Worm (Caenorhabditis elegans) whole organism, L4 larva: ENCODE results near the gene F46G10.1.

Experiments used
- ama-1 ChIP-seq: fragments of 150-350 bp; optimal IDR thresholded peaks from 2 replicates; lab custom pipeline; 2014; ENCODE audit warnings: inconsistent platforms, mixed read lengths
- ces-1 ChIP-seq: fragments of 150-350 bp; sonication (generic microtip); optimal IDR thresholded peaks from 4 replicates; lab custom pipeline; 2014; ENCODE audit warnings: missing biosample characterization, missing genetic modification reagents, missing genetic modification characterization
- jun-1 ChIP-seq: fragments of 150-350 bp; optimal IDR thresholded peaks from 2 replicates; lab custom pipeline; 2014; ENCODE audit warnings: missing biosample characterization, missing genetic modification reagents, missing genetic modification characterization
- mdl-1 ChIP-seq, 2 experiments: fragments of 150-350 bp in 1 of 2; sonication (generic microtip) in 1 of 2; optimal IDR thresholded peaks; 2 replicates each; lab custom pipeline; 2014 to 2017; ENCODE audit warnings: missing biosample characterization in 2 of 2, missing genetic modification characterization in 2 of 2
- nhr-28 ChIP-seq: fragments of 150-350 bp; optimal IDR thresholded peaks from 2 replicates; lab custom pipeline; 2014; ENCODE audit warnings: missing biosample characterization, missing genetic modification characterization
- pqm-1 ChIP-seq: sonication (generic microtip); optimal IDR thresholded peaks from 2 replicates; lab custom pipeline; 2017; ENCODE audit warnings: missing biosample characterization, missing genetic modification characterization
- unc-39 ChIP-seq: sonication (generic microtip); optimal IDR thresholded peaks from 2 replicates; lab custom pipeline; 2017; ENCODE audit warnings: missing biosample characterization, missing genetic modification characterization
- unc-62 ChIP-seq, 3 experiments: fragments of 150-350 bp in 1 of 3; sonication (generic microtip); optimal IDR thresholded peaks in 2 of 3; peaks in 1 of 3; 1 replicate in 1 of 3; 2 replicates in 2 of 3; lab custom pipeline; 2014 to 2017; ENCODE audit warnings: missing biosample characterization in 3 of 3, missing genetic modification characterization in 3 of 3, missing genetic modification reagents in 3 of 3, missing genotype in 1 of 3
- ztf-11 ChIP-seq: fragments of 150-350 bp; optimal IDR thresholded peaks from 2 replicates; lab custom pipeline; 2014; ENCODE audit warnings: missing biosample characterization, missing genetic modification characterization

DNA sequence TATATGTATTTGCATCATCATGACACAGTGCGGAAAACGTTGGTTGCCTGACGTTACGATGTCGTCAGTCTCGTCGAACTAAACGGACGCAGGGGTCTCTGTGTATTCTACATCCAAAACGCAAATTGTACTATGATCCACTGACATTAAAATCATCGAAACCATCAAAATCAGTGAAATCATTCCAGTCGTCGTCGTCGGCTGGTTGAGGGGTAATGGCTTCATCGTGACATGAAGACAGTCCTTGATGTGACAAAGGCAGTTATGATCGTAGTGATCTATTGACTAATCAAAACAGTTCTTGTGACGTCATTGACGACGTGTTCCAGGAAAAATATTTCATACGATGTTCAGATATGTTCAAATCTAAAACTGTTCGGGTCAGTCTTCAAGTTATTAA, 46.1 kb upstream of the F46G10.1 start:
- TF ChIP-seq ama-1 (lab: Kevin White, UChicago) (no peak), nhr-28 (tag; lab: Kevin White, UChicago) (peak; percentile 60), pqm-1 (tag; lab: Kevin White, UChicago) (no peak), ces-1 (GFP tag; lab: Kevin White, UChicago) (no peak), ztf-11 (tag; lab: Kevin White, UChicago) (no peak), mdl-1 (tag; optimal IDR thresholded peaks at IDR 0.05; lab: Kevin White, UChicago) (peak in 1 of 2 experiments; percentile 48), unc-62 (GFP tag; optimal IDR thresholded peaks at IDR 0.05 in 1 of 2; lab: Kevin White, UChicago) (no peak), unc-62 (tag; optimal IDR thresholded peaks at IDR 0.05; lab: Kevin White, UChicago) (no peak), unc-39 (tag; lab: Kevin White, UChicago) (no peak), jun-1 (tag; lab: Kevin White, UChicago) (no peak)
